Fruit fly (Drosophila melanogaster) S2 (cell line): ENCODE measurements around the gene Lint-O.

Experiments used
- CG8478 ChIP-seq: fragments of >200 bp; optimal IDR thresholded peaks from 2 replicates; lab custom pipeline; 2018
- CTCF ChIP-seq, 2 experiments: fragments of >200 bp; optimal IDR thresholded peaks; 2 replicates each; lab custom pipeline; 2018

DNA sequence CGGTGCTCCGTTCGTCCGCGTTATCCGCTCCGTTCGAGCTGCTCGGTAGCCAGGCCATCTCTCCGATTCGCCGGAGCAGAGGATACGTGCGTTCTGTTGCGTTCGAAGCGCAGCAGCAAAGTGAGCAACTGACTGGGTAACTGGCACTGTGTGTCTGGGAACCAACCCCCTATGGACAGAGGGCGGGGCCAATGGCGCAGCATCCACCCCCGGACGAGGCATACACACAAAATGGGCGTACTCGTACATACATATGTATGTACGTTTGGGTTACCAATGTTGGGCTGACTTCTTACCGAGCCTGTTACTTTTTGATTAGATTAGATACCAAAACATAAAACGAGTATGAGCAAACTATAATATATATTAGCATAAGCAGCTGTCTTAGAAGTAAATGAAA, 16.9 kb upstream of the Lint-O start, which contains the start of gene HLH3B:
- TF ChIP-seq CTCF (optimal IDR thresholded peaks at IDR 0.05; lab: Kevin White, UChicago): no peak
- no peak for TF ChIP-seq CG8478 (lab: Kevin White, UChicago)
